Fruit fly (Drosophila melanogaster): Measurements from ENCODE around the gene CG9624.

CG9624 gene

dm6 chr3R:14277894-14278522 is 49.1 kb upstream of the CG9624 start (continued):
- peak; percentile 71 for TF ChIP-seq CG6272 (GFP tag; IDR thresholded peaks at IDR 0.05)
- no peak for TF ChIP-seq knrl (GFP tag; IDR thresholded peaks at IDR 0.05; ENCODE audit: partially characterized antibody)
- TF ChIP-seq CG11695 (GFP tag; IDR thresholded peaks at IDR 0.05), result peak; percentile 89
- TF ChIP-seq B-H1 (GFP tag; IDR thresholded peaks at IDR 0.05), result peak; percentile 72; the same call in 2 of the 3 replicates
- peak; percentile 52 for TF ChIP-seq CG12942 (GFP tag; optimal IDR thresholded peaks at IDR 0.05)
- TF ChIP-seq CG15514 (GFP tag; optimal IDR thresholded peaks at IDR 0.05), result peak; percentile 69
- TF ChIP-seq CG1647 (GFP tag; optimal IDR thresholded peaks at IDR 0.05), result no peak
- TF ChIP-seq Dek (tag; optimal IDR thresholded peaks at IDR 0.05), result peak; percentile 67
- TF ChIP-seq Mes4 (GFP tag; optimal IDR thresholded peaks at IDR 0.05), result no peak
- peak; percentile 74 for TF ChIP-seq wdn (GFP tag; IDR thresholded peaks at IDR 0.05)
- peak; percentile 79 for TF ChIP-seq CG33557 (GFP tag; optimal IDR thresholded peaks at IDR 0.05)
- TF ChIP-seq nmo (GFP tag; optimal IDR thresholded peaks at IDR 0.05), result peak; percentile 75
- peak; percentile 40; the same call in 1 of the 2 replicates for TF ChIP-seq NFAT (GFP tag; IDR thresholded peaks at IDR 0.05)
- TF ChIP-seq kah (GFP tag; optimal IDR thresholded peaks at IDR 0.05), result peak; percentile 43
- peak; percentile 54 for TF ChIP-seq Aef1 (GFP tag; IDR thresholded peaks at IDR 0.05)
- TF ChIP-seq CG11093 (GFP tag; IDR thresholded peaks at IDR 0.05), result peak; percentile 77
- peak; percentile 64 for TF ChIP-seq twi (tag; optimal IDR thresholded peaks at IDR 0.05)
- TF ChIP-seq CG1602 (GFP tag; optimal IDR thresholded peaks at IDR 0.05), result peak; percentile 75
- TF ChIP-seq croc (GFP tag; conservative IDR thresholded peaks at IDR 0.05), result peak; percentile 73
- no peak for TF ChIP-seq CG8089 (GFP tag; optimal IDR thresholded peaks at IDR 0.05)
- TF ChIP-seq bsh (GFP tag; optimal IDR thresholded peaks at IDR 0.05), result peak; percentile 79 to 94
- TF ChIP-seq CG16815 (GFP tag; optimal IDR thresholded peaks at IDR 0.05), result peak; percentile 82
- TF ChIP-seq Dbx (GFP tag; IDR thresholded peaks at IDR 0.05), result peak; percentile 80; the same call in 2 of the 3 replicates
- peak; percentile 74 for TF ChIP-seq tgo (GFP tag; IDR thresholded peaks at IDR 0.05)
- TF ChIP-seq Ptx1 (GFP tag; IDR thresholded peaks at IDR 0.05), result peak; percentile 77
- TF ChIP-seq cwo (GFP tag; optimal IDR thresholded peaks at IDR 0.05), result peak; percentile 69
- TF ChIP-seq cato (GFP tag; optimal IDR thresholded peaks at IDR 0.05; ENCODE audit: borderline replicate concordance), result peak; percentile 36
- TF ChIP-seq CG8478 (optimal IDR thresholded peaks at IDR 0.05), result no peak
- peak; percentile 86 for TF ChIP-seq CG10209 (GFP tag; optimal IDR thresholded peaks at IDR 0.05)
- no peak for TF ChIP-seq pzg (GFP tag; optimal IDR thresholded peaks at IDR 0.05)
- TF ChIP-seq gsb-n (tag; optimal IDR thresholded peaks at IDR 0.05), result peak; percentile 82
- no peak for TF ChIP-seq tap (tag; optimal IDR thresholded peaks at IDR 0.05)
- peak; percentile 72 for TF ChIP-seq CG9932 (GFP tag; IDR thresholded peaks at IDR 0.05)
- no peak for TF ChIP-seq CkIIα-i1 (GFP tag; IDR thresholded peaks at IDR 0.05)
- no peak for TF ChIP-seq ERR (GFP tag; optimal IDR thresholded peaks at IDR 0.05)
- peak; percentile 77 for TF ChIP-seq CG30403 (GFP tag; optimal IDR thresholded peaks at IDR 0.05)
- peak; percentile 66; the same call in 2 of the 3 replicates for TF ChIP-seq Mrtf (GFP tag; IDR thresholded peaks at IDR 0.05)
- peak in 1 of 2 experiments; percentile 10 for TF ChIP-seq crp (GFP tag; optimal IDR thresholded peaks at IDR 0.05)
- no peak for TF ChIP-seq CG3407 (GFP tag; optimal IDR thresholded peaks at IDR 0.05)
- TF ChIP-seq CG18599 (GFP tag; optimal IDR thresholded peaks at IDR 0.05), result peak; percentile 92
- no peak for TF ChIP-seq Scr (GFP tag; IDR thresholded peaks at IDR 0.05; ENCODE audit: partially characterized antibody)
- no peak for TF ChIP-seq exex (tag; optimal IDR thresholded peaks at IDR 0.05)
- TF ChIP-seq BEAF-32 (GFP tag; optimal IDR thresholded peaks at IDR 0.05), result no peak
- TF ChIP-seq Blimp-1 (GFP tag; optimal IDR thresholded peaks at IDR 0.05), result no peak
- TF ChIP-seq CG34224 (GFP tag; IDR thresholded peaks at IDR 0.05; ENCODE audit: partially characterized antibody), result no peak
- no peak for TF ChIP-seq abd-A (tag; optimal IDR thresholded peaks at IDR 0.05)
- TF ChIP-seq Bdp1 (GFP tag; optimal IDR thresholded peaks at IDR 0.05), result peak; percentile 20
- TF ChIP-seq pum (GFP tag; optimal IDR thresholded peaks at IDR 0.05), result peak; percentile 37
- peak in 1 of 2 experiments; percentile 79 for TF ChIP-seq Hr51 (GFP tag; optimal IDR thresholded peaks at IDR 0.05)

Data from whole organism, embryonic.